Worm (Caenorhabditis elegans) whole organism, L1 larva: ENCODE data around the gene ehn-3.

Source experiments
- efl-1 ChIP-seq, 4 experiments: fragments of 150-350 bp; optimal IDR thresholded peaks in 3 of 4; peaks in 1 of 4; 1 replicate in 1 of 4; 2 replicates in 3 of 4; lab custom pipeline; 2014; ENCODE audit warnings: missing biosample characterization in 2 of 4, missing genetic modification characterization in 2 of 4, missing genetic modification reagents in 2 of 4
- lin-15B ChIP-seq: fragments of 150-350 bp; sonication (generic microtip); optimal IDR thresholded peaks from 3 replicates; lab custom pipeline; 2014; ENCODE audit warnings: missing biosample characterization, missing genetic modification characterization
- unc-98 ChIP-seq: fragments of 200-800 bp; sonication (Bioruptor generic); IDR thresholded peaks from 2 replicates; pipeline ENCODE4 v1.3.6; 2022; ENCODE audit warnings: missing genetic modification characterization, missing compliant biosample characterization

DNA sequence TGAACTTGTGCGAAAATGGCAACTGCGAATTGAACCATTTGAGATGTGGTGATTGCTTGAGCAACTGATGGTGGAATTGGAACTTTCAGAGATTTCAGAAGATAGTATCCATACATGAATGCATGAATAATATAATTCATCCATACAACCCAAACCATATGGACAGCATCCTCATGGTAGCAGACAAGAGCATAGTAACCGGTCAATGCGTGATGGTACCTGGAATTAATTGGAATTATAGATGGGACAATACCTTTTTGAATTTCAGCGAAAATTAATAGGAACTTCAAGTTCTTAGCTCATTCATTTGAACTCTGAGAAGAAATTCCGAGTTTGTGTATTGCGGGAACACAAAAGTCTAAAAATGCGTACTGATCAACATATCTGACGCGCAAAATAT lies 44.1 kb downstream of the ehn-3 start:
- TF ChIP-seq efl-1 (optimal IDR thresholded peaks at IDR 0.05; lab: Kevin White, UChicago) (no peak), efl-1 (GFP tag; optimal IDR thresholded peaks at IDR 0.05 in 1 of 2; lab: Kevin White, UChicago) (no peak), unc-98 (GFP tag; lab: Robert Waterston, UW) (no peak), lin-15B (tag; lab: Kevin White, UChicago) (no peak)
